Worm (Caenorhabditis elegans): ENCODE measurements around the gene C31H1.5.

Gene C31H1.5

ce11 chrIV:5778342-5778741, 18.3 kb downstream of the C31H1.5 start (continued):
- TF ChIP-seq ZK546.5 (tag; optimal IDR thresholded peaks at IDR 0.05), result no peak

DNA sequence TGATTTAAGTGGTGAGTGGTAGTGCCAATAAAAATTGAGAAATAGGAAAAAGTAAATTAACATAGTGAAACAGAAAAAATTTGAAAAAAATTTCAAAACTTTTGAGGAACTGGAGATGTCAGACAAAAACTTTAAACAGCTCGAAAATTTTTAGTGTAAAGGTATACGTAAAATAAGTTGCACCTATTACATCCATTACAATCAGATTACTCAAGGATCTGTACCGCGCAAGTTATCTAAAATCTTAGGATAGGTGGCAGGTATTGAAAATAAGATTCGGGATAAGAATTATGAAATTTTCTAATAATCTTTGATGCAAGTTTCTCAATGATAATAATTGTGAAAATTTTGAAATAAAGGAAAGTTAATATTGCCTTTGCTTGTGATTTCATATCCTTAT, 29.8 kb downstream of the C31H1.5 start:
- TF ChIP-seq unc-39 (tag; optimal IDR thresholded peaks at IDR 0.05) (no peak), zag-1 (tag; optimal IDR thresholded peaks at IDR 0.05) (no peak), tbx-2 (tag; optimal IDR thresholded peaks at IDR 0.05) (no peak), elt-1 (tag; optimal IDR thresholded peaks at IDR 0.05) (no peak), eor-1 (tag; optimal IDR thresholded peaks at IDR 0.05) (no peak), ama-1 (optimal IDR thresholded peaks at IDR 0.05) (no peak), ceh-82 (tag; optimal IDR thresholded peaks at IDR 0.05) (no peak), pqm-1 (tag; optimal IDR thresholded peaks at IDR 0.05) (no peak)

DNA sequence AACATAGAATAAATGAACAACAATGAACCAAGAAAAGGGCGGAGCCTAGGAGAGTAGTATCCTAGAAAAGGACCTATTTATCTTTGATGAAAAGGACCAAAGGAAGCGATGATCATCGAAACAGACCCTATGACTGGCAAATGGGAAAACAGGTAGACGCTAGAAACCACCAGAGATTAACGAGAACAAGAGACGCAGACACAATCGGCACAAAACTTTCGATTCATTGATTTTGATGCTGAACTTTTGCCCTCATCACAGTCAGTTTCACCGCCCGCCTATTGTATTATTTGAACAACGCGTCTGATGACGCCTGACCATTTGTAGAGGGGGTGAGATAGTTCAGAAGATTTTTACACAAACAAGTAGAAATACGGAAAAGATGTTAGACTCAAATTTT, 30.9 kb downstream of the C31H1.5 start:
- no peak for TF ChIP-seq fkh-2 (tag; optimal IDR thresholded peaks at IDR 0.05)
- TF ChIP-seq nhr-25 (tag; optimal IDR thresholded peaks at IDR 0.05), result peak; percentile 71
- peak; percentile 18 for TF ChIP-seq pqm-1 (tag; optimal IDR thresholded peaks at IDR 0.05)
- peak; percentile 44 for TF ChIP-seq ceh-28 (tag; optimal IDR thresholded peaks at IDR 0.05)
- peak in 1 of 3 experiments; percentile 24 for TF ChIP-seq elt-3 (tag; optimal IDR thresholded peaks at IDR 0.05)
- no peak for TF ChIP-seq daf-12 (tag; optimal IDR thresholded peaks at IDR 0.05)
- TF ChIP-seq tbx-2 (tag; optimal IDR thresholded peaks at IDR 0.05), result no peak
- no peak for TF ChIP-seq R02D3.7 (tag; optimal IDR thresholded peaks at IDR 0.05)
- TF ChIP-seq nfya-1 (tag; optimal IDR thresholded peaks at IDR 0.05; ENCODE audit: insufficient read depth), result peak; percentile 7
- TF ChIP-seq nhr-43 (tag; optimal IDR thresholded peaks at IDR 0.05; ENCODE audit: poor library complexity, severe bottlenecking), result peak; percentile 51
- no peak for TF ChIP-seq eor-1 (tag; optimal IDR thresholded peaks at IDR 0.05)
- no peak for TF ChIP-seq nhr-11 (tag; optimal IDR thresholded peaks at IDR 0.05)
- no peak for TF ChIP-seq skn-1 (tag; optimal IDR thresholded peaks at IDR 0.05)
- TF ChIP-seq nhr-77 (tag; optimal IDR thresholded peaks at IDR 0.05), result no peak
- no peak for TF ChIP-seq mdl-1 (tag; optimal IDR thresholded peaks at IDR 0.05)
- no peak for TF ChIP-seq nhr-76 (tag; optimal IDR thresholded peaks at IDR 0.05)
- peak; percentile 46 for TF ChIP-seq nhr-23 (tag; optimal IDR thresholded peaks at IDR 0.05)

DNA sequence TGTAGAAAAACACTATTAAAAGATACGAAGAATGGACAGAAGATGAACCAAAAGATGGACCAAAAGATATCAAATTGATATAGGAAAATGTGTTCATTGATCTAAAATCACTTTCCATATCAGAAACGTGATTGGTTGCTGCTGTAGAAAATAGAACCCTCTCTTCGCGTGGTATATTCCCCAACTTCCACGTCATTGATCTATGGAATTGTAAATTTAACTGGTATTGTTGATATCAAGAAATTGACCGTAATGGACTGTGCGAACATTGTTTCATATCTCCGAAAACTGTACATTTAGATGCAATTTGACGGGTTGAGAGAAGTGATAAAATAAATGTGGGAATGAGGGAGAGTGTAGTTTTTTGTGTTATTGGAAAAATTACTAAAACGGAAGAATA, 32.2 kb downstream of the C31H1.5 start:
- no peak for TF ChIP-seq fkh-10 (GFP tag; optimal IDR thresholded peaks at IDR 0.05)
- no peak for TF ChIP-seq ceh-16 (tag; optimal IDR thresholded peaks at IDR 0.05)
- TF ChIP-seq fkh-2 (tag; optimal IDR thresholded peaks at IDR 0.05), result no peak
- peak; percentile 88 for TF ChIP-seq nhr-23 (tag; optimal IDR thresholded peaks at IDR 0.05)
- no peak for TF ChIP-seq tbx-2 (tag; optimal IDR thresholded peaks at IDR 0.05)
- no peak for TF ChIP-seq daf-12 (tag; optimal IDR thresholded peaks at IDR 0.05)
- no peak for TF ChIP-seq mml-1 (tag; optimal IDR thresholded peaks at IDR 0.05)
- TF ChIP-seq nhr-76 (tag; optimal IDR thresholded peaks at IDR 0.05), result peak; percentile 29
- no peak for TF ChIP-seq nhr-67 (tag; optimal IDR thresholded peaks at IDR 0.05)
- no peak for TF ChIP-seq eor-1 (tag; optimal IDR thresholded peaks at IDR 0.05)
- TF ChIP-seq nhr-11 (tag; optimal IDR thresholded peaks at IDR 0.05), result no peak
- TF ChIP-seq nhr-25 (tag; optimal IDR thresholded peaks at IDR 0.05), result peak; percentile 50
- no peak for TF ChIP-seq elt-1 (tag; optimal IDR thresholded peaks at IDR 0.05)
- TF ChIP-seq jun-1 (tag; optimal IDR thresholded peaks at IDR 0.05), result peak; percentile 42
- TF ChIP-seq pha-4 (tag; optimal IDR thresholded peaks at IDR 0.05), result no peak
- TF ChIP-seq fos-1 (tag; optimal IDR thresholded peaks at IDR 0.05), result no peak
- TF ChIP-seq mdl-1 (tag; optimal IDR thresholded peaks at IDR 0.05), result no peak
- no peak for TF ChIP-seq nhr-237 (tag; optimal IDR thresholded peaks at IDR 0.05)
- TF ChIP-seq skn-1 (tag; optimal IDR thresholded peaks at IDR 0.05), result no peak
- no peak for TF ChIP-seq ztf-11 (tag; optimal IDR thresholded peaks at IDR 0.05)
- TF ChIP-seq lsy-12 (tag; optimal IDR thresholded peaks at IDR 0.05), result no peak
- TF ChIP-seq nfya-1 (tag; optimal IDR thresholded peaks at IDR 0.05; ENCODE audit: insufficient read depth), result peak; percentile 41
- no peak for TF ChIP-seq snpc-4 (tag; optimal IDR thresholded peaks at IDR 0.05)
- no peak for TF ChIP-seq ZK546.5 (tag; optimal IDR thresholded peaks at IDR 0.05)
- no peak for TF ChIP-seq nhr-77 (tag; optimal IDR thresholded peaks at IDR 0.05)
- no peak for TF ChIP-seq lin-15B (tag; optimal IDR thresholded peaks at IDR 0.05)
- TF ChIP-seq nhr-43 (tag; optimal IDR thresholded peaks at IDR 0.05; ENCODE audit: poor library complexity, severe bottlenecking), result peak; percentile 94
- peak in 2 of 3 experiments; percentile 41 to 92 for TF ChIP-seq elt-3 (tag; optimal IDR thresholded peaks at IDR 0.05)
- TF ChIP-seq ama-1 (optimal IDR thresholded peaks at IDR 0.05), result no peak
- TF ChIP-seq lin-39 (tag; optimal IDR thresholded peaks at IDR 0.05), result no peak
- no peak for TF ChIP-seq aly-2 (tag; optimal IDR thresholded peaks at IDR 0.05)
- TF ChIP-seq sea-2 (GFP tag; optimal IDR thresholded peaks at IDR 0.05), result no peak
- no peak for TF ChIP-seq R02D3.7 (tag; optimal IDR thresholded peaks at IDR 0.05)
- TF ChIP-seq ceh-28 (tag; optimal IDR thresholded peaks at IDR 0.05), result no peak
- no peak for TF ChIP-seq ztf-4 (tag; optimal IDR thresholded peaks at IDR 0.05)
- TF ChIP-seq egl-5 (tag; optimal IDR thresholded peaks at IDR 0.05), result no peak
- TF ChIP-seq zag-1 (tag; optimal IDR thresholded peaks at IDR 0.05), result no peak
- no peak for TF ChIP-seq unc-62 (GFP tag; optimal IDR thresholded peaks at IDR 0.05)
- TF ChIP-seq nhr-28 (tag; optimal IDR thresholded peaks at IDR 0.05), result no peak
- TF ChIP-seq ceh-82 (tag; optimal IDR thresholded peaks at IDR 0.05), result no peak
- no peak for TF ChIP-seq ceh-9 (tag; optimal IDR thresholded peaks at IDR 0.05)
- TF ChIP-seq egl-27 (tag; optimal IDR thresholded peaks at IDR 0.05), result peak; percentile 39
- peak; percentile 31 for TF ChIP-seq elt-2 (tag; optimal IDR thresholded peaks at IDR 0.05)
